Worm (Caenorhabditis elegans): ENCODE data around the gene fbxc-17.
A peak's percentile ranks its signal among the peaks of the same experiment; 100 is the strongest.
"Not testable (repeated sequence)": the region's sequence is repeated elsewhere in the genome, so short reads cannot be mapped to it uniquely, and the experiment has no call there.

fbxc-17 gene

ce11 chrII:958618-959017 is 20.4 kb downstream of the fbxc-17 start, which contains the start of gene sdz-4:
Gene sdz-4, plus strand, starts transcription at chrII:958918.
- TF ChIP-seq ceh-9 (tag; optimal IDR thresholded peaks at IDR 0.05) (no peak), tbx-2 (tag; optimal IDR thresholded peaks at IDR 0.05) (no peak), nfya-1 (tag; optimal IDR thresholded peaks at IDR 0.05) (no peak), ceh-18 (tag; optimal IDR thresholded peaks at IDR 0.05) (no peak), C38D4.7 (GFP tag; optimal IDR thresholded peaks at IDR 0.05) (no peak), madf-2 (tag; optimal IDR thresholded peaks at IDR 0.05) (no peak), hlh-8 (tag; optimal IDR thresholded peaks at IDR 0.05) (no peak), ceh-31 (tag; optimal IDR thresholded peaks at IDR 0.05) (no peak), nhr-232 (tag; optimal IDR thresholded peaks at IDR 0.05) (no peak), lin-11 (tag; optimal IDR thresholded peaks at IDR 0.05) (no peak), pag-3 (tag; optimal IDR thresholded peaks at IDR 0.05; ENCODE audit: borderline replicate concordance) (no peak)

- not testable (repeated sequence) for TF ChIP-seq hlh-6, ceh-34, ets-4 (tag; optimal IDR thresholded peaks at IDR 0.05)
These were observed 24.4 kb downstream of the fbxc-17 start, which contains the start of gene fbxc-7 for ce11 chrII:954626-955025. Gene fbxc-7, plus strand, starts transcription at chrII:954926.

- TF ChIP-seq npax-4 (tag; optimal IDR thresholded peaks at IDR 0.05) (no peak), ceh-48 (tag; optimal IDR thresholded peaks at IDR 0.05) (peak; percentile 6), hlh-30 (tag; optimal IDR thresholded peaks at IDR 0.05; ENCODE audit: insufficient read depth) (peak; percentile 60)
These were observed 26.0 kb downstream of the fbxc-17 start for ce11 chrII:953052-953451.

ce11 chrII:950374-950773 is 28.7 kb downstream of the fbxc-17 start:
- TF ChIP-seq ceh-2 (tag; optimal IDR thresholded peaks at IDR 0.05) (no peak), ceh-48 (tag; optimal IDR thresholded peaks at IDR 0.05) (peak; percentile 46), ceh-19 (GFP tag; optimal IDR thresholded peaks at IDR 0.05) (peak; percentile 28)

DNA sequence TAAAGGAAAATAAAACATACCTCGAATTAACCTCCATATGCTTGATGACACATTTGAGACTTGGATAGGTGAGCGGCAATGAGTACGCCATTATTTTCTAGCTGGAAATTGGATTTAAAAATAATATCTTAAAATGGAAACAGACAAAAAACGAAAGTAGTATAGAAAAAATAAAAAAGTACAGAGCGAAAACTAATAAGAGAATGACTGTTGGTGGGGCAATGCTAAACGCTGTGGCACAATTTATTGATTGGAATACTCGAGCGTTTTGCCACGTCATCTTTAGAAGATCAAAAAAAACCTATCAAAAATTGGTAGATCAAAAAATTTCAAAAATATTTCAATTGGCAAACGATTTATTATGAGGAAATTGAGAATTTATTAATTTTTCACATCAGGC is 30.9 kb downstream of the fbxc-17 start, which contains the start of gene fbxc-32:
TSS of gene fbxc-32 (minus strand) at position 101 of the 400 bp plus-strand sequence.
- TF ChIP-seq pqm-1 (tag; optimal IDR thresholded peaks at IDR 0.05) (no peak), pag-3 (tag; optimal IDR thresholded peaks at IDR 0.05; ENCODE audit: borderline replicate concordance) (no peak), hlh-8 (tag; optimal IDR thresholded peaks at IDR 0.05) (no peak), nhr-232 (tag; optimal IDR thresholded peaks at IDR 0.05) (no peak), dve-1 (tag; optimal IDR thresholded peaks at IDR 0.05) (no peak), ahr-1 (tag; optimal IDR thresholded peaks at IDR 0.05) (no peak), ref-2 (tag; optimal IDR thresholded peaks at IDR 0.05) (no peak), ets-4 (tag; optimal IDR thresholded peaks at IDR 0.05) (no peak), lin-11 (tag; optimal IDR thresholded peaks at IDR 0.05) (no peak), ceh-2 (tag; optimal IDR thresholded peaks at IDR 0.05) (no peak), Y22D7AL.16 (tag; optimal IDR thresholded peaks at IDR 0.05) (no peak), che-1 (tag; optimal IDR thresholded peaks at IDR 0.05) (no peak), K09A11.1 (tag; optimal IDR thresholded peaks at IDR 0.05; ENCODE audit: insufficient read depth) (no peak), ceh-14 (tag; optimal IDR thresholded peaks at IDR 0.05) (no peak)

DNA sequence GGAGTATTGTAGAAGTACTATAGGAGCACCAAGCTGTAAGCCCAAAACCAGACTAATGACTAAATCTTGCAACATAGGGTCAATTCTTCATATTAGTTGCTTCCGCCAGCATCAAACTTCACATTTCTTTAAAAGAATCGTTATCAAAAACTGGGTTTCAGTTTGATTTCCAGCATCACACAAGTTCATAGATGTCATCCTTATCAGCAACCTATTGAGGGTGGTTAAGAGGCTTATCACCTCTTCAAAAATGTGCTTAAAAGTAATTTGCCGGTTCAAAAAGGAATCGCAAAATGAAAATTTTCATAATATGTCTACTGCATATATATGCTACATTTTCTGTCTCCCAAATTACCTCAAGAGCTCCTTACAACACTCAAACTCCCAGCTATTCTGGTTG is 35.3 kb downstream of the fbxc-17 start, which contains the start of gene clec-43:
TSS of gene clec-43 (plus strand) at position 294 of the 400 bp plus-strand sequence.
- TF ChIP-seq sox-4 (tag; optimal IDR thresholded peaks at IDR 0.05) (no peak), ceh-31 (tag; optimal IDR thresholded peaks at IDR 0.05) (no peak), unc-86 (tag; optimal IDR thresholded peaks at IDR 0.05) (no peak), hlh-6 (tag; optimal IDR thresholded peaks at IDR 0.05) (no peak), ztf-16 (tag; optimal IDR thresholded peaks at IDR 0.05) (no peak)

DNA sequence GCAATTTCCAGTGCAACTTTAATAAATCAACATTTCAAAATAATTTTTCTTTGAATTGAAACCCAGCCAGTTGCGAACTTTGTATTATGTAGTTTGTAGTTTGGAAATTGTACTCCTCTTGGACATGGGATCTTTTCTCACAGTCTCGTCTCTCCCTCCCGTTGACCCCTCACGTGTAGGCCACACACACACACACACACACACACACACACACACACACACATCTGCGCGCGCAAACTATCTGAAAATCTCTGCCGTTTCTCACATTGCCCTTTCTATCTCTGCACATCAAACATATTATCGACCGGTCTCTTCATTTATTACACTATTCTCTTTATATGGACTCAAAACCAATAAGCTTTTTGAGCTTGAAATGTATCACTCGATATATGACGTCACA is 38.3 kb downstream of the fbxc-17 start, which contains the start of gene fbxc-36:
TSS of gene fbxc-36 (plus strand) at position 205 of the 400 bp plus-strand sequence.
- TF ChIP-seq T23F11.4 (GFP tag; optimal IDR thresholded peaks at IDR 0.05) (no peak), hlh-30 (tag; optimal IDR thresholded peaks at IDR 0.05; ENCODE audit: insufficient read depth) (peak; percentile 48)
